Fruit fly (Drosophila melanogaster): ENCODE measurements around the gene CG32536.

CG32536 gene

DNA sequence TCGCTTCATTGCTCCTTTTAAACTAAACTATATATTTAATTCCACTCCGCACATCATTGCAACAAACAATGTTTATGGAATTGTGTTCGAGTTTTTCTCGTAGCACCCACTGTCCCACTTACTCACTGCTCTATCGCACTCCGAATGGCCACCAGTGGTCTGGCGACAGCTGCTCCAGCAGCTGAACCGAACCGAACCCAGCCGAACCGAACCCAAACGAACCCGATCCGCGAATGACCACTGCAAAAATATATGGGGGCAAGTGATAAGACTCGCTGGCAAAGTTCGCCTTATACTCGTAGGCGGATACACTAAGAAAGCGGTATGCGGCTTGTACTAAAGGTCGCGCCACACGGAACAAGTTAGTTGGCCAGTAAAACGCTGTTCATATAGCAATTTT, 28.5 kb upstream of the CG32536 start:
- no peak for TF ChIP-seq D1 (tag; optimal IDR thresholded peaks at IDR 0.05)
- no peak for TF ChIP-seq CG15710 (tag; optimal IDR thresholded peaks at IDR 0.05)
- TF ChIP-seq EcR (GFP tag; optimal IDR thresholded peaks at IDR 0.05) = no peak
- TF ChIP-seq CG10348 (GFP tag; IDR thresholded peaks at IDR 0.05) = no peak
- no peak for TF ChIP-seq CG8301 (tag; optimal IDR thresholded peaks at IDR 0.05)
- no peak for TF ChIP-seq Ets98B (GFP tag; IDR thresholded peaks at IDR 0.05)
- TF ChIP-seq CG4496 (GFP tag; IDR thresholded peaks at IDR 0.05) = 0 out of 3 replicates have a peak, but pooled peaks have one; percentile 19

DNA sequence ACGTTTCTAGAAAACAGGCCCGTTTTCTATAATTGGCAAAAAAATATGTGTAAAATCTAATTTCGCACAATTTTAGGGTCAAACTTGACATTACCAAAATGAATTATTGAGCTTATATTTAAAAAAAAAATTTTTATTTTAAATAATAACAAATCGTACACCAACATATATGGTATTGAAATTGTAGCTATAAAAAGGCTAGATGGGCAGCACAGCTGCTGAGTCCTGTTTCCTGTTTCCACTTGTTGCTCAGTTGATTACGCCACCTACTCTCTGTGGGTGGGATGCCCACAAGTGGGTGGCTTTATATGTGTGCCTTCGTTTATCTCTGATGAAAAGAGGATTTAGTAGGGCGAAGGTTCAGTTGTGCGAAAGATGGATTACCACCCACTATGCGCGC, 22.7 kb upstream of the CG32536 start:
- TF ChIP-seq CG34367 (tag; optimal IDR thresholded peaks at IDR 0.05) (no peak), CG15710 (tag; optimal IDR thresholded peaks at IDR 0.05) (no peak), rn (GFP tag; IDR thresholded peaks at IDR 0.05) (no peak), CG32121 (GFP tag; IDR thresholded peaks at IDR 0.05) (no peak), gl (tag; optimal IDR thresholded peaks at IDR 0.05) (no peak), Ets98B (GFP tag; IDR thresholded peaks at IDR 0.05) (no peak), CG12605 (GFP tag; IDR thresholded peaks at IDR 0.05) (no peak; the same call in 1 of the 2 replicates)

DNA sequence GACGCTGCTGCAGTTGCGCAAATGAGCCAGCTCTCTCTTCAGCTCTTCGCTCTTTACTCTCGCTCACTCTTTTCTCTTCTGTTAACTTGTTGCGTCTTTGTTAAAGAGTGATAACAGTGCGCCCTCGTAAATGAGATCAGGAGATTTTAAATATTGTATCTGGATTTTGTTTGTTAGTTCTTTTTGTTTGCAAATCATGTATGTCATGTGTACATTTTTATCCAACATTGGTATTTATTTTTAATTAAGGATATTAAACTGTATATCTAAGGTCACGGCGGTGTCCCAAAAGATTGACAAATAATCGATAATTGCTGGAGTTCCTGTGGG, 22.1 kb upstream of the CG32536 start:
- TF ChIP-seq Pif1B (GFP tag; optimal IDR thresholded peaks at IDR 0.05) = peak; percentile 53
- TF ChIP-seq Snoo (tag; optimal IDR thresholded peaks at IDR 0.05) = no peak
- peak; percentile 60 for TF ChIP-seq CG8301 (tag; optimal IDR thresholded peaks at IDR 0.05)
- TF ChIP-seq CG15710 (tag; optimal IDR thresholded peaks at IDR 0.05) = peak; percentile 50
- peak; percentile 52; the same call in 1 of the 2 replicates for TF ChIP-seq Ets98B (GFP tag; IDR thresholded peaks at IDR 0.05)
- peak; percentile 60 for TF ChIP-seq CG8159 (tag; optimal IDR thresholded peaks at IDR 0.05)
- TF ChIP-seq CG12605 (GFP tag; IDR thresholded peaks at IDR 0.05) = peak; percentile 43; the same call in 1 of the 2 replicates
- peak; percentile 37 for TF ChIP-seq Pif1A (GFP tag; optimal IDR thresholded peaks at IDR 0.05)
- TF ChIP-seq rn (GFP tag; IDR thresholded peaks at IDR 0.05) = no peak
- peak; percentile 39 for TF ChIP-seq CG14655 (GFP tag; optimal IDR thresholded peaks at IDR 0.05)
- peak; percentile 42 for TF ChIP-seq CG9948 (tag; optimal IDR thresholded peaks at IDR 0.05)
- no peak for TF ChIP-seq gl (tag; optimal IDR thresholded peaks at IDR 0.05)
- peak; percentile 23 for TF ChIP-seq D1 (tag; optimal IDR thresholded peaks at IDR 0.05)
- TF ChIP-seq CG32121 (GFP tag; IDR thresholded peaks at IDR 0.05) = peak; percentile 48; the same call in 1 of the 2 replicates
- peak; percentile 28 for TF ChIP-seq CG34367 (tag; optimal IDR thresholded peaks at IDR 0.05)
- peak; percentile 53 for TF ChIP-seq CG17806 (tag; optimal IDR thresholded peaks at IDR 0.05)
- peak; percentile 84 for TF ChIP-seq EcR (GFP tag; optimal IDR thresholded peaks at IDR 0.05)
- TF ChIP-seq CG13204 (GFP tag; optimal IDR thresholded peaks at IDR 0.05) = no peak
- TF ChIP-seq fd96Ca (GFP tag; IDR thresholded peaks at IDR 0.05) = no peak
- peak; percentile 86 for TF ChIP-seq CG4496 (GFP tag; IDR thresholded peaks at IDR 0.05)
- TF ChIP-seq CG10348 (GFP tag; IDR thresholded peaks at IDR 0.05) = no peak

DNA sequence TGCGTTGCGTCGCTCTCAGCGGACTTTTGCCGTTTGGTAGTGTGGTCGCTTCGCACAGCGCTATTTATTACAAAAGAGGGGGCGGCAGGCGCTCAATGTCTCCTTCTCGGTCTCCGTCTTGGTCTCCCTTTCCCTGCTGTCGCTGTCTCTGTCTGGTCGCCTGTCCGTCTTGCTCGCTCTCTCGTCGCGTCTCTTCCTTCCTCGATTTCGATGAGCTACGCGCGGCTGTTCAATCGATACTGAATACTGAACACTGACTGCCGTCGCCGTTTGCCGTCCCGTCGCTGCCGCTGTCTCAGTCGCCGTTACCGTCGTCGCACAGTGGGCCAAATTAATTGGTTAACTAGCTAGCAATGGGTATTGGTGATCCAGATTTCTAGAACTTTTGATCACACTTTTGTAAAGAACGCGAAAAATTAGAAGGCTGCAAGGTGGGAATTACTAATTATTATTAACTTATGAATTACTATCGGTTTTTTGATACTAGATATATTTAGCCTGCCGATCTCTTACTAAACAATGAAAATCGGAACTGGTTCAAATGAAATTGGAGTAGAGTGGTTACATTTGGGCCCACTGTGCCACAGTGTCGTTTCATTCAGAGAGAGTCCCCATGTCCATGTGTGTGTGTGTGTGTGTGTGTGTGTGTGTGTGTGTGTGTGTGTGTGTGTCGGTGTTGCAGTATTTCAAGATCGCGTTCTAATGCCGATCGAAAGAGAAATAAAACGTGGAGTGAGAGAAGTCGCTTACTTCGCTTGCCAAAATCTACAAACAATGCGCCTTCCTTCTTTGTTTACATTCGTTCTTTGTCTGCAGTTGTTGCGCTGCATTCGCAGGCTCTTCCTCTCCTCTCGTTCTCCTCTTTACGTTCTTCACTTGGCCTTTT, 21.4 kb upstream of the CG32536 start, which contains the start of gene CG8034:
Gene CG8034 (minus strand): TSS at position 264 of the 886 bp plus-strand sequence.
- peak; percentile 98 for TF ChIP-seq Pif1A (GFP tag; optimal IDR thresholded peaks at IDR 0.05)
- TF ChIP-seq CG10348 (GFP tag; IDR thresholded peaks at IDR 0.05) = peak; percentile 91
- peak; percentile 95 for TF ChIP-seq CG32121 (GFP tag; IDR thresholded peaks at IDR 0.05)
- TF ChIP-seq CG4496 (GFP tag; IDR thresholded peaks at IDR 0.05) = peak; percentile 97
- peak; percentile 98 for TF ChIP-seq CG13204 (GFP tag; optimal IDR thresholded peaks at IDR 0.05)
- peak; percentile 98 for TF ChIP-seq CG8301 (tag; optimal IDR thresholded peaks at IDR 0.05)
- TF ChIP-seq Snoo (tag; optimal IDR thresholded peaks at IDR 0.05) = peak; percentile 98
- TF ChIP-seq rn (GFP tag; IDR thresholded peaks at IDR 0.05) = peak; percentile 85
- TF ChIP-seq CG14655 (GFP tag; optimal IDR thresholded peaks at IDR 0.05) = peak; percentile 99
- peak; percentile 95 for TF ChIP-seq gl (tag; optimal IDR thresholded peaks at IDR 0.05)
- peak; percentile 96 for TF ChIP-seq CG17806 (tag; optimal IDR thresholded peaks at IDR 0.05)
- peak; percentile 92 for TF ChIP-seq Ets98B (GFP tag; IDR thresholded peaks at IDR 0.05)
- TF ChIP-seq CG34367 (tag; optimal IDR thresholded peaks at IDR 0.05) = peak; percentile 96
- TF ChIP-seq D1 (tag; optimal IDR thresholded peaks at IDR 0.05) = peak; percentile 97
- peak; percentile 99 for TF ChIP-seq CG8159 (tag; optimal IDR thresholded peaks at IDR 0.05)
- TF ChIP-seq CG15710 (tag; optimal IDR thresholded peaks at IDR 0.05) = peak; percentile 98
- peak; percentile 98 for TF ChIP-seq Pif1B (GFP tag; optimal IDR thresholded peaks at IDR 0.05)
- TF ChIP-seq EcR (GFP tag; optimal IDR thresholded peaks at IDR 0.05) = peak; percentile 38
- peak; percentile 91 for TF ChIP-seq CG12605 (GFP tag; IDR thresholded peaks at IDR 0.05)
- TF ChIP-seq fd96Ca (GFP tag; IDR thresholded peaks at IDR 0.05) = peak; percentile 97
- peak; percentile 99 for TF ChIP-seq CG9948 (tag; optimal IDR thresholded peaks at IDR 0.05)

DNA sequence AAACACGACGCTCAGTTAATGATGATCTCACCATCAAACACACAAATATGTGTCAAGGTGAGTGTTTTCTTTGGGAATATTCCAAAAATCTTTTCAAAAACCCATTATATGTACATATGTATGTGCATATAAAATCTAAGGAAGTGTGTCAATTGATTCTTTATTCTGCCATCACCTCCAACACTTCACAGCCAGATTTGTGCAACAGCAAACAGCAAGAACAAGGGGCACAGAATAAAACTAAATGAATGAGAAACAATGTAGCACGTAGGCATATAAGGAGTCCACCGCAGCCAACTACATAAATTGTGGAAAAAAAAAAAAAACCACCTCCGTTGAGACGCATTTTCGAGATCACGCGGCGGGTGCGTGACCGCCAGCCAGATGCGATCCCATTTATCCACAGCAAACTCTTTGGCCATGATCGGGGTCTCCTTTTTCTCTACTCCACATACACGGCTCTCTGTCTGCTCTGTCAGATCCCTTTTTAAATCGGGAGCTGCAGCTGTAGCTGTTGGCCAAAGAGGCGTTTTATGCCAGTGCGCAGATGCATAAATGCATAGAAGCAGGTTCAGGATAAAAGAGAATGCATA, 19.2 kb upstream of the CG32536 start:
- no peak for TF ChIP-seq Pif1B (GFP tag; optimal IDR thresholded peaks at IDR 0.05)
- no peak for TF ChIP-seq CG34367 (tag; optimal IDR thresholded peaks at IDR 0.05)
- TF ChIP-seq EcR (GFP tag; optimal IDR thresholded peaks at IDR 0.05) = peak; percentile 64
- no peak for TF ChIP-seq CG12605 (GFP tag; IDR thresholded peaks at IDR 0.05)
- no peak for TF ChIP-seq CG8159 (tag; optimal IDR thresholded peaks at IDR 0.05)
- TF ChIP-seq CG8301 (tag; optimal IDR thresholded peaks at IDR 0.05) = no peak

DNA sequence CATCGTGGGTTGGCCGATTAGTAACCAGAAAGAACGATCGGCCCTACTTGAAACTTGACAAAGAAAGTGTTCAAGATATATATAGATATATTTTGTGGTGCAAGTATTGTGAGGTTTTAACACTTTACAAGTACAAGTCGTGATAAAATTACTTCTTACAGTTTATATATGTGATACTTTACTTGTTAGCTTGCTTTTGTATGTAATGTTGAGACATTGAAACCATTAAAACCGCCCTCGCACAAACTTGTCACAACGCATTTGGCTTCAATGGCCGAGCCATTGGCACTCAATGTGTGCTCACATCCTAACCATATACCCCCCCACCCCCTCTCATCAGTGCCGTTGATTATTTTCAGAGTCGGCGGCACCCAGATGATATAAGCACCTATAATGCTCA, 18.3 kb upstream of the CG32536 start:
- TF ChIP-seq Snoo (tag; optimal IDR thresholded peaks at IDR 0.05) (no peak), CG8301 (tag; optimal IDR thresholded peaks at IDR 0.05) (no peak), Ets98B (GFP tag; IDR thresholded peaks at IDR 0.05) (no peak), Pif1B (GFP tag; optimal IDR thresholded peaks at IDR 0.05) (no peak), CG34367 (tag; optimal IDR thresholded peaks at IDR 0.05) (no peak), CG4496 (GFP tag; IDR thresholded peaks at IDR 0.05) (no peak), CG32121 (GFP tag; IDR thresholded peaks at IDR 0.05) (no peak), EcR (GFP tag; optimal IDR thresholded peaks at IDR 0.05) (no peak)
